Worm (Caenorhabditis elegans) whole organism, midembryonic: ENCODE data around the gene sun-1.

Experiments used
- T22C8.4 ChIP-seq: fragments of 200-800 bp; sonication (Bioruptor generic); IDR thresholded peaks from 2 replicates; pipeline ENCODE4 v1.3.6; 2022; ENCODE audit warnings: missing genetic modification characterization, missing compliant biosample characterization
- cog-1 ChIP-seq: sonication (generic microtip); optimal IDR thresholded peaks from 2 replicates; lab custom pipeline; 2016; ENCODE audit warnings: missing genetic modification characterization, missing compliant biosample characterization
- flt-1 ChIP-seq: fragments of 200-800 bp; sonication (Bioruptor generic); IDR thresholded peaks from 2 replicates; pipeline ENCODE4 v1.3.6; 2022; ENCODE audit warnings: missing genetic modification characterization, missing compliant biosample characterization
- med-1 ChIP-seq: sonication (generic microtip); optimal IDR thresholded peaks from 2 replicates; lab custom pipeline; 2017; ENCODE audit warnings: missing genetic modification characterization, mild to moderate bottlenecking, missing compliant biosample characterization, antibody characterized with exemption, missing genetic modification reagents; ENCODE audit not compliant: insufficient read depth
- tab-1 ChIP-seq: fragments of 200-800 bp; sonication (Bioruptor generic); IDR thresholded peaks from 2 replicates; pipeline ENCODE4 v1.3.6; 2022; ENCODE audit warnings: missing genetic modification characterization, missing compliant biosample characterization
- ztf-23 ChIP-seq: fragments of 200-800 bp; sonication (Bioruptor generic); IDR thresholded peaks from 2 replicates; pipeline ENCODE4 v1.3.6; 2022; ENCODE audit warnings: missing genetic modification reagents, missing genetic modification characterization, missing compliant biosample characterization
- ztf-29 ChIP-seq: fragments of 200-800 bp; sonication (Bioruptor generic); IDR thresholded peaks from 2 replicates; pipeline ENCODE4 v1.3.6; 2022; ENCODE audit warnings: missing genetic modification reagents, missing genetic modification characterization, missing compliant biosample characterization

DNA sequence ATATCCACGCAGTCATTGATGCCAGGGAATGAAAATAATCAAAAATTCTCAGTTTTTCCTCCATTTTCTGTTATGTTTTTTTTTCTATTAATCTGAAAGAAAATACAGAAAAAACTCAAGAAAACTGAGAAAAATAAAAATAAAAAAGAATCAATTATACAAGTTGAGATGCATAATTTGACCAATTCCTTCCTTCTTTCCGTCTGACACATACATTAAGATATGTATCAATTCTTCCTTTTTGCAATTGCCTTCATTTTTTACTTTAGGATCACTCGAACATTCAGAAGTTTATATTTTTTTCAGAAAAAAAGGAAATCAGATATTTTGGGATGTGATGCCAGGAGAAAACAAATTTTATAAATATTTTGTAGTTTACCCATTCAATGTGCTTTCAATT lies 14.1 kb upstream of the sun-1 start, which contains the start of gene F57B1.5:
- TF ChIP-seq med-1 (GFP tag; lab: Kevin White, UChicago) (no peak), T22C8.4 (GFP tag; lab: Robert Waterston, UW) (no peak), ztf-29 (GFP tag; lab: Robert Waterston, UW) (no peak), tab-1 (GFP tag; lab: Robert Waterston, UW) (no peak), flt-1 (GFP tag; lab: Robert Waterston, UW) (no peak), cog-1 (tag; lab: Kevin White, UChicago) (no peak), ztf-23 (no peak)
